Worm (Caenorhabditis elegans) whole organism, L1 larva: ENCODE results near the gene C27C12.1.

Experiments used
- C04F5.9 ChIP-seq: sonication (generic microtip); optimal IDR thresholded peaks from 2 replicates; lab custom pipeline; 2016; ENCODE audit warnings: missing genetic modification characterization, missing compliant biosample characterization
- F16B12.6 ChIP-seq: fragments of 150-350 bp; optimal IDR thresholded peaks from 2 replicates; lab custom pipeline; 2014; ENCODE audit warnings: missing biosample characterization, missing genetic modification characterization
- Y116A8C.19 ChIP-seq: sonication (generic microtip); optimal IDR thresholded peaks from 2 replicates; lab custom pipeline; 2016; ENCODE audit warnings: missing compliant biosample characterization, missing genetic modification characterization, borderline replicate concordance
- aha-1 ChIP-seq: fragments of 150-350 bp; optimal IDR thresholded peaks from 2 replicates; lab custom pipeline; 2014; ENCODE audit warnings: missing biosample characterization, missing genetic modification characterization
- alr-1 ChIP-seq: fragments of 200-800 bp; sonication (Bioruptor generic); optimal IDR thresholded peaks from 2 replicates; lab custom pipeline; 2018; ENCODE audit warnings: borderline replicate concordance, mild to moderate bottlenecking, missing genetic modification characterization, missing compliant biosample characterization
- blmp-1 ChIP-seq: fragments of 150-350 bp; optimal IDR thresholded peaks from 2 replicates; lab custom pipeline; 2014; ENCODE audit warnings: missing biosample characterization, missing genetic modification characterization
- ces-1 ChIP-seq: fragments of 150-350 bp; optimal IDR thresholded peaks from 2 replicates; lab custom pipeline; 2014; ENCODE audit warnings: missing biosample characterization, missing genetic modification reagents, missing genetic modification characterization
- dsc-1 ChIP-seq: sonication (generic microtip); optimal IDR thresholded peaks from 2 replicates; lab custom pipeline; 2016; ENCODE audit warnings: mild to moderate bottlenecking, missing genetic modification characterization, missing compliant biosample characterization
- elt-2 ChIP-seq: sonication (generic microtip); optimal IDR thresholded peaks from 2 replicates; lab custom pipeline; 2016; ENCODE audit warnings: missing genetic modification characterization, mild to moderate bottlenecking, inconsistent platforms, missing compliant biosample characterization, missing genetic modification reagents
- fkh-8 ChIP-seq: sonication (generic microtip); optimal IDR thresholded peaks from 2 replicates; lab custom pipeline; 2016; ENCODE audit warnings: mild to moderate bottlenecking, missing genetic modification characterization, missing compliant biosample characterization
- fos-1 ChIP-seq: fragments of 150-350 bp; optimal IDR thresholded peaks from 2 replicates; lab custom pipeline; 2014; ENCODE audit warnings: missing biosample characterization, missing genetic modification characterization
- grh-1 ChIP-seq: fragments of 200-800 bp; sonication (Bioruptor generic); IDR thresholded peaks from 2 replicates; pipeline ENCODE4 v1.3.6; 2022; ENCODE audit warnings: missing genetic modification reagents, missing genetic modification characterization, missing compliant biosample characterization
- hpl-2 ChIP-seq: fragments of 150-350 bp; optimal IDR thresholded peaks from 2 replicates; lab custom pipeline; 2014; ENCODE audit warnings: missing biosample characterization, missing genetic modification reagents, missing genetic modification characterization
- irx-1 ChIP-seq: sonication (generic microtip); optimal IDR thresholded peaks from 2 replicates; lab custom pipeline; 2016; ENCODE audit warnings: missing genetic modification characterization, missing compliant biosample characterization
- lin-35 ChIP-seq, 2 experiments: fragments of 150-350 bp; optimal IDR thresholded peaks; 2 replicates each; lab custom pipeline; 2014; ENCODE audit warnings: missing biosample characterization in 2 of 2, missing genetic modification characterization in 2 of 2, missing genetic modification reagents in 2 of 2
- lin-39 ChIP-seq: fragments of 150-350 bp; optimal IDR thresholded peaks from 2 replicates; lab custom pipeline; 2014; ENCODE audit warnings: missing biosample characterization, missing genetic modification reagents, missing genetic modification characterization
- lsy-2 ChIP-seq, 2 experiments: fragments of 150-350 bp; optimal IDR thresholded peaks; 2 replicates each; lab custom pipeline; 2014; ENCODE audit warnings: missing biosample characterization in 2 of 2, missing genetic modification characterization in 2 of 2
- mdl-1 ChIP-seq, 2 experiments: fragments of 150-350 bp; optimal IDR thresholded peaks; 2 replicates each; lab custom pipeline; 2014 to 2017; ENCODE audit warnings: missing biosample characterization in 2 of 2, missing genetic modification characterization in 2 of 2, inconsistent platforms in 1 of 2
- mep-1 ChIP-seq: fragments of 150-350 bp; optimal IDR thresholded peaks from 2 replicates; lab custom pipeline; 2014; ENCODE audit warnings: missing biosample characterization, missing genetic modification characterization
- nhr-11 ChIP-seq: fragments of 150-350 bp; optimal IDR thresholded peaks from 2 replicates; lab custom pipeline; 2014; ENCODE audit warnings: missing biosample characterization, missing genetic modification characterization
- nhr-20 ChIP-seq: sonication (generic microtip); optimal IDR thresholded peaks from 2 replicates; lab custom pipeline; 2016; ENCODE audit warnings: mild to moderate bottlenecking, missing genetic modification characterization, missing compliant biosample characterization
- nhr-47 ChIP-seq: sonication (generic microtip); optimal IDR thresholded peaks from 2 replicates; lab custom pipeline; 2016; ENCODE audit warnings: mild to moderate bottlenecking, missing genetic modification characterization, moderate library complexity, missing compliant biosample characterization
- nhr-77 ChIP-seq: fragments of 150-350 bp; optimal IDR thresholded peaks from 2 replicates; lab custom pipeline; 2014; ENCODE audit warnings: missing biosample characterization, missing genetic modification characterization
- nhr-84 ChIP-seq: sonication (generic microtip); optimal IDR thresholded peaks from 2 replicates; lab custom pipeline; 2017; ENCODE audit warnings: missing biosample characterization, missing genetic modification characterization
- nhr-90 ChIP-seq: sonication (generic microtip); optimal IDR thresholded peaks from 2 replicates; lab custom pipeline; 2016; ENCODE audit warnings: mild to moderate bottlenecking, missing genetic modification characterization, missing compliant biosample characterization; ENCODE audit not compliant: poor library complexity
- pag-3 ChIP-seq: sonication (generic microtip); optimal IDR thresholded peaks from 2 replicates; lab custom pipeline; 2017; ENCODE audit warnings: missing genetic modification characterization, mild to moderate bottlenecking, missing compliant biosample characterization, antibody characterized with exemption, borderline replicate concordance; ENCODE audit not compliant: insufficient read depth
- pqm-1 ChIP-seq: sonication (generic microtip); optimal IDR thresholded peaks from 3 replicates; lab custom pipeline; 2017; ENCODE audit warnings: missing biosample characterization, missing genetic modification characterization
- skn-1 ChIP-seq: fragments of 150-350 bp; optimal IDR thresholded peaks from 2 replicates; lab custom pipeline; 2014; ENCODE audit warnings: missing biosample characterization, missing genetic modification characterization
- sox-4 ChIP-seq: sonication (generic microtip); optimal IDR thresholded peaks from 2 replicates; lab custom pipeline; 2016; ENCODE audit warnings: missing genetic modification characterization, missing compliant biosample characterization
- sup-37 ChIP-seq: fragments of 200-800 bp; sonication (Bioruptor generic); optimal IDR thresholded peaks from 2 replicates; lab custom pipeline; 2018; ENCODE audit warnings: mild to moderate bottlenecking, missing genetic modification characterization, missing compliant biosample characterization
- tbx-2 ChIP-seq: sonication (generic microtip); optimal IDR thresholded peaks from 2 replicates; lab custom pipeline; 2016; ENCODE audit warnings: missing genetic modification characterization, missing compliant biosample characterization
- tlp-1 ChIP-seq: fragments of 150-350 bp; optimal IDR thresholded peaks from 2 replicates; lab custom pipeline; 2014; ENCODE audit warnings: missing biosample characterization, missing genetic modification characterization
- unc-130 ChIP-seq: fragments of 150-350 bp; optimal IDR thresholded peaks from 2 replicates; lab custom pipeline; 2017; ENCODE audit warnings: missing biosample characterization, missing genetic modification characterization, inconsistent platforms
- unc-86 ChIP-seq: sonication (generic microtip); optimal IDR thresholded peaks from 2 replicates; lab custom pipeline; 2016; ENCODE audit warnings: missing genetic modification characterization, missing compliant biosample characterization
- unc-98 ChIP-seq: fragments of 200-800 bp; sonication (Bioruptor generic); IDR thresholded peaks from 2 replicates; pipeline ENCODE4 v1.3.6; 2022; ENCODE audit warnings: missing genetic modification characterization, missing compliant biosample characterization
- zag-1 ChIP-seq: fragments of 150-350 bp; optimal IDR thresholded peaks from 2 replicates; lab custom pipeline; 2014; ENCODE audit warnings: missing biosample characterization, missing genetic modification characterization
- zip-4 ChIP-seq: fragments of 200-800 bp; sonication (Bioruptor generic); optimal IDR thresholded peaks from 2 replicates; lab custom pipeline; 2018; ENCODE audit warnings: mild to moderate bottlenecking, missing genetic modification characterization, moderate library complexity, missing compliant biosample characterization
- ztf-11 ChIP-seq, 2 experiments: sonication (generic microtip); optimal IDR thresholded peaks; 2 replicates each; lab custom pipeline; 2016 to 2017; ENCODE audit warnings: missing genetic modification characterization in 2 of 2, missing biosample characterization in 1 of 2, missing compliant biosample characterization in 1 of 2
- ztf-4 ChIP-seq: fragments of 150-350 bp; optimal IDR thresholded peaks from 2 replicates; lab custom pipeline; 2014; ENCODE audit warnings: missing biosample characterization, missing genetic modification characterization

C27C12.1 gene

ce11 chrX:14881119-14881518, 27.6 kb upstream of the C27C12.1 start, which contains the start of gene flp-8:
TSS of gene flp-8 (plus strand) at chrX:14881419.
- TF ChIP-seq C04F5.9 (tag; lab: Kevin White, UChicago): no peak
- TF ChIP-seq pag-3: no peak
- TF ChIP-seq pqm-1 (tag; lab: Kevin White, UChicago): no peak
- no peak for TF ChIP-seq nhr-11
- no peak for TF ChIP-seq nhr-77
- no peak for TF ChIP-seq mdl-1 (tag; optimal IDR thresholded peaks at IDR 0.05; lab: Kevin White, UChicago)
- TF ChIP-seq blmp-1: no peak
- no peak for TF ChIP-seq sox-4 (tag; lab: Kevin White, UChicago)
- no peak for TF ChIP-seq tbx-2 (tag; lab: Kevin White, UChicago)
- no peak for TF ChIP-seq elt-2 (tag; lab: Kevin White, UChicago)

ce11 chrX:14877691-14878090, 24.1 kb upstream of the C27C12.1 start:
- TF ChIP-seq ztf-4 (tag; lab: Kevin White, UChicago): no peak
- no peak for TF ChIP-seq unc-86 (tag; lab: Kevin White, UChicago)
- TF ChIP-seq sup-37: no peak

DNA sequence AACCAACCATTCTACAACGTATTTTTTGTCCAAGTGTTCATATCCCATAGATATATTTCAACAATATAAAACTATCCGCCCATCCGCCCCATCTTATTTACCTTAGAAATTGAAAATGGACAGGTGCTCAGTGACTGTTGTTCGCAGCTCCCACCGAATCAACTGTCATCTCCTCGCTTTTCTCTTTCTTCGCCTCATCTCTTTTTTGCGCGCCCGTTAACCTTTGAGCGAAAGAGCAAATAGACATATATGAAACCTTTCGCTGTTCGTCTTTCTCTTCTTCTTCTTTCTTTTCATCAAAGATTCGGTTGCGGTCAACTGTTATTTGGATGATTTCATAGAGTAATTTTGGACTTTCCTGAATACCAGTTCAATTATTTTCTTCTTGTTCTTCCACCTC, 22.1 kb upstream of the C27C12.1 start, which contains the start of gene sssh-1:
Gene sssh-1 (plus strand): TSS at position 301 of the 400 bp plus-strand sequence.
- no peak for TF ChIP-seq tlp-1 (tag; lab: Kevin White, UChicago)
- no peak for TF ChIP-seq ztf-11 (tag; optimal IDR thresholded peaks at IDR 0.05; lab: Kevin White, UChicago)
- no peak for TF ChIP-seq aha-1 (tag; lab: Kevin White, UChicago)
- no peak for TF ChIP-seq hpl-2 (GFP tag; lab: Kevin White, UChicago)
- TF ChIP-seq fos-1 (tag; lab: Kevin White, UChicago): no peak
- TF ChIP-seq nhr-90: no peak
- no peak for TF ChIP-seq nhr-47 (tag; lab: Kevin White, UChicago)
- TF ChIP-seq unc-98 (GFP tag; lab: Robert Waterston, UW): no peak
- TF ChIP-seq nhr-11: no peak
- no peak for TF ChIP-seq zag-1 (tag; lab: Kevin White, UChicago)
- no peak for TF ChIP-seq unc-86 (tag; lab: Kevin White, UChicago)
- TF ChIP-seq nhr-20 (tag; lab: Kevin White, UChicago): no peak
- no peak for TF ChIP-seq fkh-8 (tag; lab: Kevin White, UChicago)
- TF ChIP-seq grh-1: no peak
- no peak for TF ChIP-seq lin-39 (tag; lab: Kevin White, UChicago)

- no peak for TF ChIP-seq dsc-1 (tag; lab: Kevin White, UChicago)
- TF ChIP-seq Y116A8C.19 (tag; lab: Kevin White, UChicago): no peak
- no peak for TF ChIP-seq fos-1 (tag; lab: Kevin White, UChicago)
- no peak for TF ChIP-seq skn-1 (tag; lab: Kevin White, UChicago)
- TF ChIP-seq zag-1 (tag; lab: Kevin White, UChicago): no peak
Measured at ce11 chrX:14872817-14873469, 19.4 kb upstream of the C27C12.1 start, which contains the start of gene F31F6.3. TSS of gene F31F6.3 (minus strand) at chrX:14872867.

ce11 chrX:14871780-14872179, 18.2 kb upstream of the C27C12.1 start, which contains the start of gene F31F6.2:
TSS of gene F31F6.2 (minus strand) at chrX:14871880.
- TF ChIP-seq unc-130 (no peak), ces-1 (GFP tag; lab: Kevin White, UChicago) (no peak), unc-98 (GFP tag; lab: Robert Waterston, UW) (no peak), tlp-1 (tag; lab: Kevin White, UChicago) (no peak), mdl-1 (tag; optimal IDR thresholded peaks at IDR 0.05; lab: Kevin White, UChicago) (no peak), zip-4 (GFP tag; lab: Kevin White, UChicago) (no peak), mep-1 (no peak), nhr-47 (tag; lab: Kevin White, UChicago) (no peak), fkh-8 (tag; lab: Kevin White, UChicago) (no peak), F16B12.6 (tag; lab: Kevin White, UChicago) (no peak), alr-1 (tag; lab: Kevin White, UChicago) (no peak), nhr-84 (tag; lab: Kevin White, UChicago) (no peak), irx-1 (tag; lab: Kevin White, UChicago) (no peak), lsy-2 (tag; optimal IDR thresholded peaks at IDR 0.05; lab: Kevin White, UChicago) (no peak), lin-35 (GFP tag; optimal IDR thresholded peaks at IDR 0.05; lab: Kevin White, UChicago) (no peak)
